Worm (Caenorhabditis elegans) whole organism, mixed stage, embryonic: ENCODE measurements around the gene abch-1.

Experiments used
- blmp-1 ChIP-seq: fragments of 150-350 bp; optimal IDR thresholded peaks from 2 replicates; lab custom pipeline; 2014; ENCODE audit warnings: missing biosample characterization, missing genetic modification characterization
- lsy-2 ChIP-seq: fragments of 150-350 bp; optimal IDR thresholded peaks from 2 replicates; lab custom pipeline; 2014; ENCODE audit warnings: missing biosample characterization, missing genetic modification characterization
- mep-1 ChIP-seq: fragments of 150-350 bp; optimal IDR thresholded peaks from 2 replicates; lab custom pipeline; 2017; ENCODE audit warnings: missing biosample characterization, missing genetic modification reagents, missing genetic modification characterization, inconsistent platforms
- mls-2 ChIP-seq: sonication (generic microtip); optimal IDR thresholded peaks from 2 replicates; lab custom pipeline; 2016; ENCODE audit warnings: mild to moderate bottlenecking, missing genetic modification characterization, moderate library complexity, missing compliant biosample characterization
- nhr-12 ChIP-seq: fragments of 150-350 bp; optimal IDR thresholded peaks from 2 replicates; lab custom pipeline; 2014; ENCODE audit warnings: missing biosample characterization, missing genetic modification characterization
- unc-39 ChIP-seq: fragments of 150-350 bp; optimal IDR thresholded peaks from 2 replicates; lab custom pipeline; 2014; ENCODE audit warnings: missing biosample characterization, missing genetic modification characterization
- unc-62 ChIP-seq: fragments of 150-350 bp; optimal IDR thresholded peaks from 2 replicates; lab custom pipeline; 2014; ENCODE audit warnings: missing biosample characterization, missing genetic modification reagents, missing genetic modification characterization

DNA sequence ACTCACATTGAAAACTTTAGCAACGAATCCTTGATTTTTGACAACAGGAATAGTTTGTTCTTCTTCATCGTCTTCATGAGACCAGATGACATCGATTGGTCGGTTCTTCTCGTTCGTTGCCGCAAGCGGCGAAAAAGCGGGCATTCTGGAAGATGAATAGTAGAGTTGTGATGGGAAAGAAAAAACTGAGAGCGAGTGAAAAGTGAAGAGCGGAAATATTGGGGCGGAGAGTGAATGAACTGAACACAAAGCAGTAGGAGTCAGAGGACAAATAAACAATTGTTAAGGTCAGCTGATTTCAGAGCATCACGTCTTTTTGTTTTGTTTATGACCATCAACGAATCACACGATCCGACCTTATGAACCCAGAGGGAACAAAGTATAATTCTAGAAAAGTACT lies 29.9 kb upstream of the abch-1 start, which contains the start of gene F18C5.10:
- TF ChIP-seq blmp-1, result no peak
- TF ChIP-seq nhr-12 (tag; lab: Kevin White, UChicago), result no peak
- no peak for TF ChIP-seq mep-1
- no peak for TF ChIP-seq unc-39 (tag; lab: Kevin White, UChicago)
- no peak for TF ChIP-seq unc-62
- no peak for TF ChIP-seq lsy-2 (tag; lab: Kevin White, UChicago)
- no peak for TF ChIP-seq mls-2 (tag; lab: Kevin White, UChicago)
